Worm (Caenorhabditis elegans): ENCODE data around the gene argk-1.

The argk-1 gene

ce11 chrV:16103594-16103993 is at the start of gene argk-1:
argk-1 (plus strand) TSS chrV:16103894.
- no peak for TF ChIP-seq ZK546.5 (tag; optimal IDR thresholded peaks at IDR 0.05)
- TF ChIP-seq daf-8 (GFP tag; IDR thresholded peaks at IDR 0.05), result no peak
- TF ChIP-seq mxl-2 (GFP tag; conservative IDR thresholded peaks at IDR 0.05), result no peak
- no peak for TF ChIP-seq lim-7 (GFP tag; IDR thresholded peaks at IDR 0.05)
- TF ChIP-seq attf-4 (tag; optimal IDR thresholded peaks at IDR 0.05), result no peak
- no peak for TF ChIP-seq R02D3.7 (tag; optimal IDR thresholded peaks at IDR 0.05)
- no peak for TF ChIP-seq madf-5 (GFP tag; IDR thresholded peaks at IDR 0.05)
- no peak for TF ChIP-seq lin-38 (GFP tag; IDR thresholded peaks at IDR 0.05)
- no peak for TF ChIP-seq skn-1 (tag; optimal IDR thresholded peaks at IDR 0.05)
- no peak for TF ChIP-seq daf-12 (tag; optimal IDR thresholded peaks at IDR 0.05)
- no peak for TF ChIP-seq vab-7 (GFP tag; IDR thresholded peaks at IDR 0.05)
- no peak for TF ChIP-seq cey-2 (tag; optimal IDR thresholded peaks at IDR 0.05; ENCODE audit: borderline replicate concordance, insufficient read depth)

ce11 chrV:16055031-16055430 is 48.7 kb upstream of the argk-1 start, which contains the start of gene F14H3.4:
F14H3.4 (minus strand) TSS chrV:16055072.
- TF ChIP-seq unc-130 (GFP tag; optimal IDR thresholded peaks at IDR 0.05) (no peak), nhr-28 (tag; optimal IDR thresholded peaks at IDR 0.05) (no peak), Y105C5A.15 (GFP tag; IDR thresholded peaks at IDR 0.05) (no peak), egl-27 (tag; optimal IDR thresholded peaks at IDR 0.05) (no peak), daf-8 (GFP tag; IDR thresholded peaks at IDR 0.05) (no peak), mep-1 (tag; optimal IDR thresholded peaks at IDR 0.05) (no peak), F37D6.2 (tag; optimal IDR thresholded peaks at IDR 0.05) (no peak), snpc-1.2 (GFP tag; IDR thresholded peaks at IDR 0.05) (no peak), nhr-10 (tag; optimal IDR thresholded peaks at IDR 0.05) (no peak)

- TF ChIP-seq ama-1 (optimal IDR thresholded peaks at IDR 0.05), result no peak
- TF ChIP-seq tag-97 (GFP tag; IDR thresholded peaks at IDR 0.05), result no peak
- no peak for TF ChIP-seq ctbp-1 (GFP tag; IDR thresholded peaks at IDR 0.05)
- TF ChIP-seq dmd-8 (GFP tag; IDR thresholded peaks at IDR 0.05), result no peak
- TF ChIP-seq snpc-4 (tag; optimal IDR thresholded peaks at IDR 0.05), result no peak
- no peak for TF ChIP-seq nhr-237 (tag; optimal IDR thresholded peaks at IDR 0.05)
- no peak for TF ChIP-seq T26A8.4 (GFP tag; IDR thresholded peaks at IDR 0.05)
- no peak for TF ChIP-seq unc-130 (GFP tag; optimal IDR thresholded peaks at IDR 0.05)
- no peak for TF ChIP-seq ceh-28 (tag; optimal IDR thresholded peaks at IDR 0.05)
- no peak for TF ChIP-seq F44E2.7 (GFP tag; IDR thresholded peaks at IDR 0.05)
- TF ChIP-seq madf-5 (GFP tag; IDR thresholded peaks at IDR 0.05), result no peak
- no peak for TF ChIP-seq dmd-6 (GFP tag; IDR thresholded peaks at IDR 0.05)
- TF ChIP-seq nhr-6 (tag; optimal IDR thresholded peaks at IDR 0.05), result no peak
- no peak for TF ChIP-seq pha-4 (GFP tag; IDR thresholded peaks at IDR 0.05)
- no peak for TF ChIP-seq pha-4 (tag; optimal IDR thresholded peaks at IDR 0.05)
- TF ChIP-seq lin-13 (GFP tag; optimal IDR thresholded peaks at IDR 0.05), result no peak
Measured at ce11 chrV:16057010-16057463, 46.7 kb upstream of the argk-1 start, which contains the start of gene F14H3.5. F14H3.5 (minus strand) TSS chrV:16057060.

ce11 chrV:16058872-16059271 is 44.8 kb upstream of the argk-1 start, which contains the start of gene F14H3.6:
F14H3.6 (minus strand) TSS chrV:16058893.
- TF ChIP-seq ceh-62 (tag; optimal IDR thresholded peaks at IDR 0.05) (no peak), Y75B8A.6 (GFP tag; IDR thresholded peaks at IDR 0.05) (no peak), ztf-7 (tag; optimal IDR thresholded peaks at IDR 0.05) (no peak), mes-2 (tag; optimal IDR thresholded peaks at IDR 0.05; ENCODE audit: poor library complexity, severe bottlenecking) (no peak), ceh-44 (GFP tag; IDR thresholded peaks at IDR 0.05) (no peak), zip-2 (tag; optimal IDR thresholded peaks at IDR 0.05) (no peak)

Data from whole organism, L4 larva.